Fruit fly (Drosophila melanogaster): Measurements from ENCODE around the gene NTPase.
A peak's percentile ranks its signal among the peaks of the same experiment; 100 is the strongest.

The NTPase gene

dm6 chr2L:2855773-2856615, 29.7 kb downstream of the NTPase start, which contains the start of the genes CG3104 and RpS21 (continued):
- TF ChIP-seq gsb (GFP tag; IDR thresholded peaks at IDR 0.05), result peak; percentile 81
- TF ChIP-seq CG9437 (GFP tag; optimal IDR thresholded peaks at IDR 0.05), result peak; percentile 58
- TF ChIP-seq CG12744 (GFP tag; optimal IDR thresholded peaks at IDR 0.05), result peak; percentile 71
- no peak for TF ChIP-seq kay (GFP tag; optimal IDR thresholded peaks at IDR 0.05)
- TF ChIP-seq CG9876 (GFP tag; optimal IDR thresholded peaks at IDR 0.05), result peak; percentile 93
- no peak for TF ChIP-seq z (GFP tag; IDR thresholded peaks at IDR 0.05)
- TF ChIP-seq corto (GFP tag; optimal IDR thresholded peaks at IDR 0.05), result no peak
- peak; percentile 39 for TF ChIP-seq Kr (GFP tag; optimal IDR thresholded peaks at IDR 0.05)
- TF ChIP-seq CG17912 (GFP tag; optimal IDR thresholded peaks at IDR 0.05), result peak; percentile 92
- TF ChIP-seq CG18476 (GFP tag; optimal IDR thresholded peaks at IDR 0.05), result peak; percentile 68
- TF ChIP-seq schlank (tag; optimal IDR thresholded peaks at IDR 0.05), result peak; percentile 83
- TF ChIP-seq CG12299 (tag; optimal IDR thresholded peaks at IDR 0.05), result peak; percentile 44
- peak; percentile 53 for TF ChIP-seq MBD-R2 (GFP tag; IDR thresholded peaks at IDR 0.05)
- peak in 1 of 2 experiments; percentile 46 for TF ChIP-seq Eip74EF (GFP tag; optimal IDR thresholded peaks at IDR 0.05)
- TF ChIP-seq mirr (GFP tag; optimal IDR thresholded peaks at IDR 0.05), result peak; percentile 89
- TF ChIP-seq tna (GFP tag; IDR thresholded peaks at IDR 0.05; ENCODE audit: partially characterized antibody), result no peak
- peak; percentile 70 for TF ChIP-seq CG2116 (GFP tag; optimal IDR thresholded peaks at IDR 0.05)
- peak; percentile 83 for TF ChIP-seq CG2712 (tag; optimal IDR thresholded peaks at IDR 0.05)
- peak; percentile 87 for TF ChIP-seq CG17385 (GFP tag; optimal IDR thresholded peaks at IDR 0.05)
- TF ChIP-seq CG3847 (GFP tag; IDR thresholded peaks at IDR 0.05), result peak; percentile 92
- no peak for TF ChIP-seq yki (optimal IDR thresholded peaks at IDR 0.05)
- peak; percentile 98 for TF ChIP-seq MESR4 (GFP tag; optimal IDR thresholded peaks at IDR 0.05)
- TF ChIP-seq jing (GFP tag; optimal IDR thresholded peaks at IDR 0.05), result peak; percentile 39
- TF ChIP-seq H15 (GFP tag; IDR thresholded peaks at IDR 0.05), result peak; percentile 81
- TF ChIP-seq CG15073 (GFP tag; optimal IDR thresholded peaks at IDR 0.05), result no peak
- TF ChIP-seq Sry-β (GFP tag; optimal IDR thresholded peaks at IDR 0.05), result peak; percentile 30
- TF ChIP-seq CG1024 (GFP tag; IDR thresholded peaks at IDR 0.05), result peak; percentile 92
- peak; percentile 55 for TF ChIP-seq ERR (GFP tag; optimal IDR thresholded peaks at IDR 0.05)
- TF ChIP-seq dan (GFP tag; IDR thresholded peaks at IDR 0.05), result no peak
- TF ChIP-seq Dref (GFP tag; IDR thresholded peaks at IDR 0.05), result peak; percentile 53
- TF ChIP-seq CG7987 (GFP tag; optimal IDR thresholded peaks at IDR 0.05), result peak; percentile 96
- peak; percentile 35 for TF ChIP-seq ftz-f1 (GFP tag; optimal IDR thresholded peaks at IDR 0.05)
- TF ChIP-seq ken (GFP tag; IDR thresholded peaks at IDR 0.05), result peak; percentile 95
- TF ChIP-seq tll (GFP tag; optimal IDR thresholded peaks at IDR 0.05), result no peak
- TF ChIP-seq grn (GFP tag; optimal IDR thresholded peaks at IDR 0.05), result peak; percentile 66
- peak; percentile 97 for TF ChIP-seq Rfx (GFP tag; IDR thresholded peaks at IDR 0.05)
- peak; percentile 63 for TF ChIP-seq cwo (GFP tag; optimal IDR thresholded peaks at IDR 0.05)
- TF ChIP-seq al (GFP tag; IDR thresholded peaks at IDR 0.05), result peak; percentile 81
- TF ChIP-seq cas (GFP tag; IDR thresholded peaks at IDR 0.05), result peak; percentile 61
- peak; percentile 77 for TF ChIP-seq chn (GFP tag; optimal IDR thresholded peaks at IDR 0.05)
- TF ChIP-seq sim (GFP tag; IDR thresholded peaks at IDR 0.05), result peak; percentile 77
- TF ChIP-seq Sox100B (GFP tag; optimal IDR thresholded peaks at IDR 0.05), result peak; percentile 81
- TF ChIP-seq mam (GFP tag; optimal IDR thresholded peaks at IDR 0.05), result peak; percentile 86
- TF ChIP-seq NC2β (GFP tag; optimal IDR thresholded peaks at IDR 0.05), result peak; percentile 93
- peak; percentile 64 for TF ChIP-seq psq (GFP tag; optimal IDR thresholded peaks at IDR 0.05)
- TF ChIP-seq CG17829 (tag; optimal IDR thresholded peaks at IDR 0.05), result peak; percentile 82
- peak; percentile 15 for TF ChIP-seq Hand (GFP tag; optimal IDR thresholded peaks at IDR 0.05)
- peak; percentile 82 for TF ChIP-seq CG1647 (GFP tag; optimal IDR thresholded peaks at IDR 0.05)
- peak; percentile 95 for TF ChIP-seq CG11085 (GFP tag; IDR thresholded peaks at IDR 0.05)

Measured in whole organism, embryonic.